Worm (Caenorhabditis elegans) whole organism, early embryonic: ENCODE measurements around the gene gpd-1.
A peak's percentile ranks its signal among the peaks of the same experiment; 100 is the strongest.

Source experiments
- B0310.2 ChIP-seq: sonication (generic microtip); optimal IDR thresholded peaks from 2 replicates; lab custom pipeline; 2016; ENCODE audit warnings: mild to moderate bottlenecking, missing genetic modification characterization, missing compliant biosample characterization
- F13C5.2 ChIP-seq: sonication (generic microtip); optimal IDR thresholded peaks from 2 replicates; lab custom pipeline; 2017; ENCODE audit warnings: mild to moderate bottlenecking, missing genetic modification characterization, inconsistent platforms, missing compliant biosample characterization
- aly-1 ChIP-seq: sonication (generic microtip); optimal IDR thresholded peaks from 2 replicates; lab custom pipeline; 2016; ENCODE audit warnings: missing genetic modification characterization, missing compliant biosample characterization
- ama-1 ChIP-seq: fragments of 150-350 bp; optimal IDR thresholded peaks from 2 replicates; lab custom pipeline; 2014
- ceh-13 ChIP-seq: fragments of 200-800 bp; sonication (Bioruptor generic); optimal IDR thresholded peaks from 2 replicates; lab custom pipeline; 2018; ENCODE audit warnings: mild to moderate bottlenecking, missing genetic modification characterization, missing compliant biosample characterization
- ceh-36 ChIP-seq: sonication (generic microtip); optimal IDR thresholded peaks from 2 replicates; lab custom pipeline; 2016; ENCODE audit warnings: missing genetic modification characterization, inconsistent platforms, missing compliant biosample characterization
- ets-7 ChIP-seq: sonication (generic microtip); optimal IDR thresholded peaks from 2 replicates; lab custom pipeline; 2016; ENCODE audit warnings: missing genotype, missing genetic modification characterization, missing compliant biosample characterization
- flt-1 ChIP-seq: fragments of 200-800 bp; sonication (Bioruptor generic); IDR thresholded peaks from 2 replicates; pipeline ENCODE4 v1.3.6; 2022; ENCODE audit warnings: missing genetic modification characterization, missing compliant biosample characterization
- hmbx-1 ChIP-seq: sonication (generic microtip); optimal IDR thresholded peaks from 2 replicates; lab custom pipeline; 2016; ENCODE audit warnings: mild to moderate bottlenecking, missing genetic modification characterization, missing compliant biosample characterization
- hmg-4 ChIP-seq: fragments of 200-800 bp; sonication (Bioruptor generic); optimal IDR thresholded peaks from 2 replicates; lab custom pipeline; 2018; ENCODE audit warnings: mild to moderate bottlenecking, missing genetic modification characterization, missing compliant biosample characterization
- hnd-1 ChIP-seq: sonication (generic microtip); optimal IDR thresholded peaks from 2 replicates; lab custom pipeline; 2016; ENCODE audit warnings: missing genetic modification characterization, missing compliant biosample characterization
- pes-1 ChIP-seq: fragments of 200-800 bp; sonication (Bioruptor generic); IDR thresholded peaks from 2 replicates; pipeline ENCODE4 v1.3.6; 2022; ENCODE audit warnings: missing genetic modification reagents, missing genetic modification characterization, missing compliant biosample characterization
- scrt-1 ChIP-seq: fragments of 200-800 bp; sonication (Bioruptor generic); IDR thresholded peaks from 2 replicates; pipeline ENCODE4 v1.3.6; 2022; ENCODE audit warnings: missing genetic modification characterization, missing compliant biosample characterization
- sea-1 ChIP-seq: fragments of 200-800 bp; sonication (Bioruptor generic); conservative IDR thresholded peaks from 2 replicates; pipeline ENCODE4 v1.3.6; 2022; ENCODE audit warnings: missing genetic modification characterization, missing compliant biosample characterization
- tbx-11 ChIP-seq: fragments of 200-800 bp; sonication (Bioruptor generic); IDR thresholded peaks from 2 replicates; pipeline ENCODE4 v1.3.6; 2022; ENCODE audit warnings: missing genetic modification characterization, missing compliant biosample characterization
- tbx-37 ChIP-seq: fragments of 200-800 bp; sonication (Bioruptor generic); conservative IDR thresholded peaks from 2 replicates; pipeline ENCODE4 v1.3.6; 2022; ENCODE audit warnings: missing genetic modification reagents, missing genetic modification characterization, missing compliant biosample characterization
- tra-4 ChIP-seq: sonication (generic microtip); optimal IDR thresholded peaks from 2 replicates; lab custom pipeline; 2017; ENCODE audit warnings: missing genetic modification characterization, missing compliant biosample characterization

The gpd-1 gene

DNA sequence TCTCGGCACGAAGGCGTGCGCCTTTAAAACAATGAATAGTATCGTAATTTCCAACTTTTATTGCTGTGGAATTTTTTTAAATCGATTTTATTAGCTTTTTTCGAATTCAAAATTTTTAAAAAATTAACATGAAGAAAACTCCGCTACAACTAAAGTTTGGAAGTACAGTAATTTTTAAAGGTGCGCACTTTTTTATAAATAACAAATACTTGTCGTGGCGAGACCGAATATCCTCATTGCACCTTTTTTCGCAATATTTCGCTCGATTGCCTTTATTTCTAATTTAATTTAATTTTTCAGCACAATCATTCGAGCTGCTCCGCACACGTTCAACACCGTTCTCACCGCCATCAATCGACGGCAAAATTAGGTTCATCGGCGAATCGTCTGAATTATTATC, 3.1 kb upstream of the gpd-1 start, which contains the start of the genes T09F3.2 and T09F3.7:
Gene T09F3.2 (plus strand): TSS at position 301 of the 400 bp plus-strand sequence.
Gene T09F3.7 (plus strand): TSS at position 315 of the 400 bp plus-strand sequence.
- TF ChIP-seq ceh-13 (GFP tag; lab: Kevin White, UChicago) (no peak), sea-1 (GFP tag; lab: Robert Waterston, UW) (no peak), tbx-11 (GFP tag; lab: Robert Waterston, UW) (no peak), ets-7 (tag; lab: Kevin White, UChicago) (no peak), flt-1 (no peak), hnd-1 (tag; lab: Kevin White, UChicago) (no peak), tbx-37 (GFP tag; lab: Robert Waterston, UW) (no peak), pes-1 (no peak), ceh-36 (tag; lab: Kevin White, UChicago) (no peak), B0310.2 (tag; lab: Kevin White, UChicago) (no peak), tra-4 (tag; lab: Kevin White, UChicago) (no peak), hmg-4 (GFP tag; lab: Kevin White, UChicago) (no peak), aly-1 (tag; lab: Kevin White, UChicago) (no peak), F13C5.2 (tag; lab: Kevin White, UChicago) (no peak), scrt-1 (GFP tag; lab: Robert Waterston, UW) (no peak), hmbx-1 (tag; lab: Kevin White, UChicago) (no peak), ama-1 (lab: Kevin White, UChicago) (no peak)

DNA sequence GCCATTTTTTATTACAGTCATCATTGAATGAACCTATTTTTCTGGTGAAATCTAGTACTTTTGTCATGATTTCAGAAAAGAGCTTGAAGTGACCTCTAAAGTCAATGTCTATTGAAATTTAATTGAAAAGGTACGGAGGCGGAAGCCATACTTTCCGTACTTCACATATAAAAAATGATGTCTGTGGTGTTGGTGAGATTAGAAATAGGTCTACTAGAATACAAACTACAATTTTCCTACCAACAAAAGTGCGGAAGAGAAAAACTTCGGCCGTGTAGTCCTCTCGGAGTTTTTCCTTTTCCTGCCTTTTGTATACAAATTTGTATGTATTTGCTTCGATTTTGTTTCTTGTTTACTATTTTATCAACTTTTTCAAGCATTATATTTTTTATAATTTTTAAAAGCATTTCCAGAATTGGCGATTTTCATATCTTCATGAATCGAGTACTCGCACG, 1.4 kb downstream of the gpd-1 start, which contains the start of gene T09F3.4:
Gene T09F3.4 (plus strand): TSS at position 405 of the 455 bp plus-strand sequence.
- TF ChIP-seq tbx-37 (GFP tag; lab: Robert Waterston, UW) (peak; percentile 37; the same call in 1 of the 2 replicates), tra-4 (tag; lab: Kevin White, UChicago) (no peak)

DNA sequence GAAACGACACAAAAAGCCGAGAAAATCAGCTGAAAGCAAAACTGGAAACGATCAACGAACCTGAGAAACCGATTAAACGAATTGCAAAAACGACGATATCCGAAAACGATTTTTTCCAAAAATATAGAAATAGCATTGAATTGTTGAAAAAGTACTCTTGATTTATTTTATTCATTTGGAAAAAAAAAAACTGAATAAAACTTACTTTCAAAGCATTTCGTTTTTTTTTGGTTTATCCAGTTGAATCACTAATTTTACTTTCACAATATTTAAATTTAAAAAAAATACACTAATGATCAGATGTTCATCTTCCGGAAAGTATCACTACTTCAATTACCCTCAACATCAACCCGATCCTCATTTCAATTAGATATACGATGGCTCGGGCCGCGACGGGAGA, 2.6 kb downstream of the gpd-1 start, which contains the start of gene T09F3.5:
Gene T09F3.5 (plus strand): TSS at position 301 of the 400 bp plus-strand sequence.
- no peak for TF ChIP-seq ceh-36 (tag; lab: Kevin White, UChicago)
- no peak for TF ChIP-seq hmg-4 (GFP tag; lab: Kevin White, UChicago)
- TF ChIP-seq scrt-1 (GFP tag; lab: Robert Waterston, UW) = no peak
- no peak for TF ChIP-seq F13C5.2 (tag; lab: Kevin White, UChicago)
- TF ChIP-seq ceh-13 (GFP tag; lab: Kevin White, UChicago) = no peak
- no peak for TF ChIP-seq flt-1
- no peak for TF ChIP-seq sea-1 (GFP tag; lab: Robert Waterston, UW)
- no peak for TF ChIP-seq tbx-11 (GFP tag; lab: Robert Waterston, UW)
- TF ChIP-seq B0310.2 (tag; lab: Kevin White, UChicago) = no peak
- no peak for TF ChIP-seq pes-1

DNA sequence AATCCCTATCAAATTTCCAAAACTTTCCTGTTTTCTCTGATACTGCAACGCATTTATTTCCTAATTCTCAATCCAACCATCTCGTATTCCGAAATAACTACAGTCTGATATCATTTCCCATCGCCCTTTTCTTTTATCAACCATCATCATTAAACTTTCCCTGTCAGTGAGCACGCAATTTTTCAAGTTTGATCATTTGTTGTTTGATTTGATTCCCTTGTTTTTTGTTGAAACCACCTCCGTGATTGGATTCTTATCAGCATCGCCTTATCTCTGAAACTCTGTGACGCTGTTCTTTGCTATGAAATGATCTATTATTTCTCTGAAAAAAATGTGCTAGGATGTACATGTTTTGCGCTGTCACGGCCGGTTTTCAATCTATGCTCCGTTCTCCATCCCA, 9.1 kb downstream of the gpd-1 start:
- TF ChIP-seq hmbx-1 (tag; lab: Kevin White, UChicago) = no peak

DNA sequence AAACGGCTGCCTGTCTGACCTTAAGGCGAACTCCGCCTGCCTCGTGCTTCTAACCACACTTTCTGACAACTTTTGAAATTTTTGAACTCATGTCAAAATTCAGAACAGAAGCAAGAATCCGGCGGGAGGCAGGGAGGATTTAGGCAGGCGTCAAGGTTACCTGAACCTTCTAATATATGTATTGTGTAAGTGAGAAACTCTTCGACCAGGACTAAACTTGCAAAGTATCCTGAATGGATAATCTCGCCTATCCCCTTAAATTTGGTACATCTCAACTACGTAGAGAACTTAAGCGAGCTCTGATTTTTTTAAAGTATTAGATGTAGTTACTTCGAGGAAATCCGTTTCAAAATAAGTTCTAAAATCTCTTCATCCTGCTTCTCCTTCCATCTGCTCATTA, 17.1 kb downstream of the gpd-1 start, which contains the start of gene E04D5.5:
Gene E04D5.5 (plus strand): TSS at position 301 of the 400 bp plus-strand sequence.
- no peak for TF ChIP-seq scrt-1 (GFP tag; lab: Robert Waterston, UW)
- no peak for TF ChIP-seq tbx-11 (GFP tag; lab: Robert Waterston, UW)
- TF ChIP-seq F13C5.2 (tag; lab: Kevin White, UChicago) = no peak
- TF ChIP-seq sea-1 (GFP tag; lab: Robert Waterston, UW) = no peak
- no peak for TF ChIP-seq ets-7 (tag; lab: Kevin White, UChicago)
- TF ChIP-seq ceh-13 (GFP tag; lab: Kevin White, UChicago) = no peak
- no peak for TF ChIP-seq hnd-1 (tag; lab: Kevin White, UChicago)
- no peak for TF ChIP-seq hmbx-1 (tag; lab: Kevin White, UChicago)
- no peak for TF ChIP-seq aly-1 (tag; lab: Kevin White, UChicago)
- TF ChIP-seq flt-1 = no peak
- no peak for TF ChIP-seq ama-1 (lab: Kevin White, UChicago)
- TF ChIP-seq pes-1 = no peak
- no peak for TF ChIP-seq tbx-37 (GFP tag; lab: Robert Waterston, UW)
- no peak for TF ChIP-seq ceh-36 (tag; lab: Kevin White, UChicago)
- no peak for TF ChIP-seq tra-4 (tag; lab: Kevin White, UChicago)
- no peak for TF ChIP-seq hmg-4 (GFP tag; lab: Kevin White, UChicago)
- no peak for TF ChIP-seq B0310.2 (tag; lab: Kevin White, UChicago)

DNA sequence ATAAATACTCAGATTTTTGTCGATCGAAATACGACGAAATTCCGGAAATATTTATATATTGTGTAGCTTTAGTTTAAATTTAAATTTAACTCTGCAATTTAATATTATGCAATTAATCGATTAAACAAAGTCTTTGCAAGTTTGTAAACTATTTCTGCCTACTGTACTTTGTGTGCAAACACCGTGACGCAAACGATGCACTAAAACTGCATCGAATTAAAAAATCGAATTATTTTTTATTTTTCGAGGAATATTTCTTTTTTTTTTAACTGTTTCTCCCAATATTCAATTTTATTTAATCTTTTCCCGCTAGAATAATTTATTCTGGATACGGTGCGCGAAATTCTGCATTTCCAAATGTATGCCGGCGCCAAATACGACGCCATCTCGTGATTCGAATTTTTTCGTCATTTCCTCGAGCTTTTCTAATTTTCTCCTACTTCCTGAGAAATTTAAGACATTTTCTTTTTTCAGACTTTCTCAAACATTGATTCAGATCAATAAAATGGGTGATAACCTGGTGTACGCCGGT, 22.5 kb downstream of the gpd-1 start, which contains the start of gene eif-2A:
Gene eif-2A (plus strand): TSS at position 469 of the 532 bp plus-strand sequence.
- TF ChIP-seq ets-7 (tag; lab: Kevin White, UChicago) (no peak), F13C5.2 (tag; lab: Kevin White, UChicago) (no peak), ceh-36 (tag; lab: Kevin White, UChicago) (no peak), hnd-1 (tag; lab: Kevin White, UChicago) (no peak), ama-1 (lab: Kevin White, UChicago) (no peak), tra-4 (tag; lab: Kevin White, UChicago) (no peak), sea-1 (GFP tag; lab: Robert Waterston, UW) (no peak), hmbx-1 (tag; lab: Kevin White, UChicago) (no peak)

DNA sequence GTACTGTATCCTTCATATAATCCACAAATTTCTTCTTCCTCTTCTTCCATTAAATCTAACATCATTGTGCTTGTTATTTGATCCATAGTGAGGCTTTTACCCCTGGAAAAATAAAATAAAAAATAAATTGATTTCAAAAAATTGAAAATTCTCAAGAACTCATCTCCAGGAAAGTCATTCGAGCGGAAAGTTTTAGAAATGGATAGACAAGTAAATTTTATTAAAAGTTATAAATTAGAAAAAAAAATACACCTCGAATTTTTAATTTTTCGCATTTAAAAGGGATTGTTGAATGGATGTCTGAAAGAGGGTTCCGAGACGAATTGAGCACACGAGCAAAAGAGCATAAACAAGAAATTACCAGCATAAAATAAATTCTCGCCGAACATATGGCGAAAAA, 28.0 kb downstream of the gpd-1 start, which contains the start of gene frpr-21:
Gene frpr-21 (minus strand): TSS at position 101 of the 400 bp plus-strand sequence.
- no peak for TF ChIP-seq F13C5.2 (tag; lab: Kevin White, UChicago)
- TF ChIP-seq flt-1 = no peak
- TF ChIP-seq hmbx-1 (tag; lab: Kevin White, UChicago) = no peak
- TF ChIP-seq tbx-37 (GFP tag; lab: Robert Waterston, UW) = no peak
- TF ChIP-seq hmg-4 (GFP tag; lab: Kevin White, UChicago) = no peak
- TF ChIP-seq aly-1 (tag; lab: Kevin White, UChicago) = no peak
